Fruit fly (Drosophila melanogaster) whole organism, prepupa: ENCODE measurements around the gene CG14196.

Experiments
- Blimp-1 ChIP-seq: fragments of 200-800 bp; sonication (Bioruptor generic); optimal IDR thresholded peaks from 3 replicates; lab custom pipeline; 2017; ENCODE audit warnings: missing biosample characterization, missing genetic modification characterization, mild to moderate bottlenecking, moderate library complexity, missing genetic modification reagents
- CG10631 ChIP-seq: fragments of 200-800 bp; sonication (Bioruptor generic); optimal IDR thresholded peaks from 2 replicates; lab custom pipeline; 2016; ENCODE audit warnings: missing biosample characterization, missing genetic modification characterization
- CG10669 ChIP-seq: fragments of 200-800 bp; sonication (Bioruptor generic); optimal IDR thresholded peaks from 3 replicates; lab custom pipeline; 2018; ENCODE audit warnings: missing biosample characterization, mild to moderate bottlenecking, missing genetic modification characterization, moderate library complexity
- CG11294 ChIP-seq: fragments of 200-800 bp; sonication (Bioruptor generic); IDR thresholded peaks from 2 replicates; pipeline ENCODE4 v1.3.6; 2022; ENCODE audit warnings: missing biosample characterization, missing genetic modification characterization
- CG11902 ChIP-seq: fragments of 200-800 bp; sonication (Bioruptor generic); optimal IDR thresholded peaks from 3 replicates; lab custom pipeline; 2016; ENCODE audit warnings: missing biosample characterization, missing genetic modification characterization
- CG15336 ChIP-seq: fragments of 200-800 bp; sonication (Bioruptor generic); IDR thresholded peaks from 2 replicates; pipeline ENCODE4 v1.3.6; 2022; ENCODE audit warnings: missing biosample characterization, missing genetic modification characterization
- CG1621 ChIP-seq: fragments of 200-800 bp; sonication (Bioruptor generic); optimal IDR thresholded peaks from 3 replicates; lab custom pipeline; 2018; ENCODE audit warnings: missing biosample characterization, mild to moderate bottlenecking, missing genetic modification characterization
- CG16779 ChIP-seq: fragments of 200-800 bp; sonication (Bioruptor generic); optimal IDR thresholded peaks from 3 replicates; lab custom pipeline; 2017; ENCODE audit warnings: missing biosample characterization, mild to moderate bottlenecking, missing genetic modification characterization
- CG31627 ChIP-seq: fragments of 200-800 bp; sonication (Bioruptor generic); optimal IDR thresholded peaks from 3 replicates; lab custom pipeline; 2016; ENCODE audit warnings: missing biosample characterization, missing genetic modification characterization
- CG32006 ChIP-seq: fragments of 200-800 bp; sonication (Bioruptor generic); optimal IDR thresholded peaks from 3 replicates; lab custom pipeline; 2017; ENCODE audit warnings: missing biosample characterization, mild to moderate bottlenecking, missing genetic modification characterization
- CG34406 ChIP-seq: fragments of 200-800 bp; sonication (Bioruptor generic); optimal IDR thresholded peaks from 3 replicates; lab custom pipeline; 2016; ENCODE audit warnings: missing biosample characterization, missing genetic modification characterization
- CG3919 ChIP-seq: fragments of 200-800 bp; sonication (Bioruptor generic); optimal IDR thresholded peaks from 3 replicates; lab custom pipeline; 2016; ENCODE audit warnings: missing biosample characterization, missing genetic modification characterization
- CG6163 ChIP-seq: fragments of 200-800 bp; sonication (Bioruptor generic); IDR thresholded peaks from 3 replicates; pipeline ENCODE4 v1.3.6; 2022; ENCODE audit warnings: missing biosample characterization, missing genetic modification characterization
- CG6276 ChIP-seq: fragments of 200-800 bp; sonication (Bioruptor generic); optimal IDR thresholded peaks from 2 replicates; lab custom pipeline; 2017; ENCODE audit warnings: missing biosample characterization, mild to moderate bottlenecking, missing genetic modification characterization
- CG6808 ChIP-seq: fragments of 200-800 bp; sonication (Bioruptor generic); optimal IDR thresholded peaks from 3 replicates; lab custom pipeline; 2017; ENCODE audit warnings: missing biosample characterization, missing genetic modification characterization, mild to moderate bottlenecking, moderate library complexity, missing genetic modification reagents
- CG6854 ChIP-seq: fragments of 200-800 bp; sonication (Bioruptor generic); optimal IDR thresholded peaks from 2 replicates; lab custom pipeline; 2017; ENCODE audit warnings: missing biosample characterization, mild to moderate bottlenecking, missing genetic modification characterization
- CG7368 ChIP-seq: fragments of 200-800 bp; sonication (Bioruptor generic); optimal IDR thresholded peaks from 3 replicates; lab custom pipeline; 2016; ENCODE audit warnings: missing biosample characterization, missing genetic modification characterization
- CG8119 ChIP-seq: fragments of 200-800 bp; sonication (Bioruptor generic); IDR thresholded peaks from 3 replicates; pipeline ENCODE4 v1.3.6; 2022; ENCODE audit warnings: missing biosample characterization, missing genetic modification characterization
- CG8632 ChIP-seq: fragments of 200-800 bp; sonication (Bioruptor generic); optimal IDR thresholded peaks from 3 replicates; lab custom pipeline; 2016; ENCODE audit warnings: missing biosample characterization, missing genetic modification characterization
- CG9139 ChIP-seq: fragments of 200-800 bp; sonication (Bioruptor generic); optimal IDR thresholded peaks from 3 replicates; lab custom pipeline; 2017; ENCODE audit warnings: missing biosample characterization, mild to moderate bottlenecking, missing genetic modification characterization
- Eip75B ChIP-seq: fragments of 200-800 bp; sonication (Bioruptor generic); optimal IDR thresholded peaks from 3 replicates; lab custom pipeline; 2016; ENCODE audit warnings: missing biosample characterization, missing genetic modification characterization
- Eip78C ChIP-seq: fragments of 200-800 bp; sonication (Bioruptor generic); peaks from one replicate; lab custom pipeline; 2016; ENCODE audit warnings: missing biosample characterization, missing genetic modification characterization
- Eip93F ChIP-seq: fragments of 200-800 bp; sonication (Bioruptor generic); optimal IDR thresholded peaks from 2 replicates; lab custom pipeline; 2016; ENCODE audit warnings: missing biosample characterization, mild to moderate bottlenecking, missing genetic modification characterization
- Hr39 ChIP-seq: fragments of 200-800 bp; sonication (Bioruptor generic); optimal IDR thresholded peaks from 2 replicates; lab custom pipeline; 2016; ENCODE audit warnings: missing biosample characterization, missing genetic modification characterization
- Hr4 ChIP-seq: fragments of 200-800 bp; sonication (Bioruptor generic); optimal IDR thresholded peaks from 3 replicates; lab custom pipeline; 2016; ENCODE audit warnings: missing biosample characterization, missing genetic modification characterization
- Met ChIP-seq: fragments of 200-800 bp; sonication (Bioruptor generic); optimal IDR thresholded peaks from 3 replicates; lab custom pipeline; 2016; ENCODE audit warnings: missing biosample characterization, missing genetic modification characterization
- OdsH ChIP-seq: fragments of 200-800 bp; sonication (Bioruptor generic); optimal IDR thresholded peaks from 3 replicates; lab custom pipeline; 2016; ENCODE audit warnings: missing biosample characterization, missing genetic modification characterization
- Smox ChIP-seq: fragments of 200-800 bp; sonication (Bioruptor generic); optimal IDR thresholded peaks from 3 replicates; lab custom pipeline; 2016; ENCODE audit warnings: missing biosample characterization, missing genetic modification characterization
- Sox102F ChIP-seq: fragments of 200-800 bp; sonication (Bioruptor generic); optimal IDR thresholded peaks from 2 replicates; lab custom pipeline; 2016; ENCODE audit warnings: missing biosample characterization, mild to moderate bottlenecking, missing genetic modification characterization
- Sox15 ChIP-seq: fragments of 200-800 bp; sonication (Bioruptor generic); optimal IDR thresholded peaks from 3 replicates; lab custom pipeline; 2016; ENCODE audit warnings: missing biosample characterization, missing genetic modification characterization
- achi ChIP-seq: fragments of 200-800 bp; sonication (Bioruptor generic); optimal IDR thresholded peaks from 3 replicates; lab custom pipeline; 2016; ENCODE audit warnings: missing biosample characterization, missing genetic modification characterization
- dac ChIP-seq: fragments of 200-800 bp; sonication (Bioruptor generic); optimal IDR thresholded peaks from 2 replicates; lab custom pipeline; 2017; ENCODE audit warnings: missing biosample characterization, mild to moderate bottlenecking, missing genetic modification characterization
- dsx ChIP-seq: fragments of 200-800 bp; optimal IDR thresholded peaks from 3 replicates; lab custom pipeline; 2019; ENCODE audit warnings: missing biosample characterization, mild to moderate bottlenecking, missing genetic modification characterization, moderate library complexity; ENCODE audit not compliant: poor library complexity, severe bottlenecking
- eg ChIP-seq: fragments of 200-800 bp; sonication (Bioruptor generic); IDR thresholded peaks from 3 replicates; pipeline ENCODE4 v1.3.6; 2022; ENCODE audit warnings: missing biosample characterization, missing genetic modification characterization
- esn ChIP-seq: fragments of 200-800 bp; sonication (Bioruptor generic); optimal IDR thresholded peaks from 2 replicates; lab custom pipeline; 2016; ENCODE audit warnings: missing biosample characterization, mild to moderate bottlenecking, missing genetic modification characterization, moderate library complexity
- fd59A ChIP-seq: fragments of 200-800 bp; sonication (Bioruptor generic); optimal IDR thresholded peaks from 2 replicates; lab custom pipeline; 2017; ENCODE audit warnings: missing biosample characterization, mild to moderate bottlenecking, missing genetic modification characterization, missing genetic modification reagents
- fkh ChIP-seq: fragments of 200-800 bp; sonication (Bioruptor generic); optimal IDR thresholded peaks from 3 replicates; lab custom pipeline; 2017; ENCODE audit warnings: missing biosample characterization, mild to moderate bottlenecking, missing genetic modification characterization, moderate library complexity
- lz ChIP-seq: fragments of 200-800 bp; sonication (Bioruptor generic); optimal IDR thresholded peaks from 3 replicates; lab custom pipeline; 2016; ENCODE audit warnings: missing biosample characterization, missing genetic modification characterization
- net ChIP-seq: fragments of 200-800 bp; sonication (Bioruptor generic); optimal IDR thresholded peaks from 3 replicates; lab custom pipeline; 2016; ENCODE audit warnings: missing biosample characterization, missing genetic modification characterization
- spab ChIP-seq: fragments of 200-800 bp; sonication (Bioruptor generic); optimal IDR thresholded peaks from 2 replicates; lab custom pipeline; 2017; ENCODE audit warnings: missing biosample characterization, mild to moderate bottlenecking, missing genetic modification characterization, missing genetic modification reagents
- ss ChIP-seq, 2 experiments: fragments of 200-800 bp; sonication (Bioruptor generic); optimal IDR thresholded peaks; 2 replicates in 1 of 2; 3 replicates in 1 of 2; lab custom pipeline; 2017 to 2018; ENCODE audit warnings: mild to moderate bottlenecking in 2 of 2, missing biosample characterization in 2 of 2, missing genetic modification characterization in 2 of 2, moderate library complexity in 1 of 2
- svp ChIP-seq: fragments of 200-800 bp; sonication (Bioruptor generic); peaks from one replicate; lab custom pipeline; 2016; ENCODE audit warnings: missing biosample characterization, missing genetic modification characterization
- topi ChIP-seq: fragments of 200-800 bp; sonication (Bioruptor generic); optimal IDR thresholded peaks from 3 replicates; lab custom pipeline; 2016; ENCODE audit warnings: missing biosample characterization, missing genetic modification characterization
- vri ChIP-seq: fragments of 200-800 bp; sonication (Bioruptor generic); optimal IDR thresholded peaks from 3 replicates; lab custom pipeline; 2016; ENCODE audit warnings: missing biosample characterization, mild to moderate bottlenecking, missing genetic modification characterization

Gene CG14196

dm6 chrX:19224580-19225303, 16.9 kb downstream of the CG14196 start (continued):
- peak; percentile 39 for TF ChIP-seq fd59A (GFP tag; lab: Kevin White, UChicago)
- peak; percentile 50 for TF ChIP-seq CG3919 (GFP tag; lab: Kevin White, UChicago)
- TF ChIP-seq Sox102F (GFP tag; lab: Kevin White, UChicago) = no peak
- TF ChIP-seq Eip75B (GFP tag; lab: Kevin White, UChicago) = peak; percentile 37
- peak; percentile 39 for TF ChIP-seq lz (GFP tag; lab: Kevin White, UChicago)
- peak; percentile 46 for TF ChIP-seq CG15336 (GFP tag; lab: Robert Waterston, UW)
- peak; percentile 71 for TF ChIP-seq CG34406 (GFP tag; lab: Kevin White, UChicago)
- TF ChIP-seq ss (GFP tag; optimal IDR thresholded peaks at IDR 0.05; lab: Kevin White, UChicago) = peak in 1 of 2 experiments; percentile 70
- TF ChIP-seq CG6854 (GFP tag; lab: Kevin White, UChicago) = no peak

- TF ChIP-seq vri (GFP tag; lab: Kevin White, UChicago) (no peak), svp (GFP tag; lab: Kevin White, UChicago) (peak; percentile 47), CG9139 (GFP tag; lab: Kevin White, UChicago) (no peak)
Observed at dm6 chrX:19220963-19221572, 20.6 kb downstream of the CG14196 start.

- no peak for TF ChIP-seq CG8632 (GFP tag; lab: Kevin White, UChicago)
- peak; percentile 48 for TF ChIP-seq dsx (GFP tag; lab: Kevin White, UChicago)
- TF ChIP-seq net = peak; percentile 12
- TF ChIP-seq CG6276 (GFP tag; lab: Kevin White, UChicago) = no peak
- no peak for TF ChIP-seq vri (GFP tag; lab: Kevin White, UChicago)
- TF ChIP-seq svp (GFP tag; lab: Kevin White, UChicago) = no peak
- no peak for TF ChIP-seq Eip93F (GFP tag; lab: Kevin White, UChicago)
- peak; percentile 67 for TF ChIP-seq CG1621 (tag; lab: Kevin White, UChicago)
- TF ChIP-seq CG6854 (GFP tag; lab: Kevin White, UChicago) = peak; percentile 59
- peak; percentile 20 for TF ChIP-seq Met
- TF ChIP-seq Blimp-1 (GFP tag; lab: Kevin White, UChicago) = no peak
- no peak for TF ChIP-seq CG7368 (GFP tag; lab: Kevin White, UChicago)
- TF ChIP-seq CG3919 (GFP tag; lab: Kevin White, UChicago) = peak; percentile 7
- no peak for TF ChIP-seq Hr4
- peak; percentile 31 for TF ChIP-seq CG9139 (GFP tag; lab: Kevin White, UChicago)
- TF ChIP-seq Sox102F (GFP tag; lab: Kevin White, UChicago) = peak; percentile 34
- TF ChIP-seq spab (GFP tag; lab: Kevin White, UChicago) = no peak
- TF ChIP-seq CG6808 = no peak
- TF ChIP-seq CG10631 (GFP tag; lab: Kevin White, UChicago) = no peak
- TF ChIP-seq achi = no peak
- peak; percentile 14 to 46 for TF ChIP-seq ss (GFP tag; optimal IDR thresholded peaks at IDR 0.05; lab: Kevin White, UChicago)
- no peak for TF ChIP-seq Hr39 (GFP tag; lab: Kevin White, UChicago)
- TF ChIP-seq CG16779 (tag; lab: Kevin White, UChicago) = no peak
- no peak for TF ChIP-seq Sox15 (GFP tag; lab: Kevin White, UChicago)
- no peak for TF ChIP-seq CG31627 (GFP tag; lab: Kevin White, UChicago)
- TF ChIP-seq Eip78C = peak; percentile 21
- TF ChIP-seq Smox (GFP tag; lab: Kevin White, UChicago) = no peak
- TF ChIP-seq CG11902 (GFP tag; lab: Kevin White, UChicago) = no peak
- TF ChIP-seq topi = no peak
- TF ChIP-seq CG15336 (GFP tag; lab: Robert Waterston, UW) = peak; percentile 41; the same call in 1 of the 2 replicates
- peak; percentile 48; the same call in 1 of the 3 replicates for TF ChIP-seq CG8119
- TF ChIP-seq esn (GFP tag; lab: Kevin White, UChicago) = no peak
- peak; percentile 51; the same call in 1 of the 3 replicates for TF ChIP-seq CG6163 (GFP tag; lab: Robert Waterston, UW)
- no peak for TF ChIP-seq CG10669 (GFP tag; lab: Kevin White, UChicago)
- no peak for TF ChIP-seq dac
- TF ChIP-seq fkh (GFP tag; lab: Kevin White, UChicago) = no peak
- no peak for TF ChIP-seq CG32006 (GFP tag; lab: Kevin White, UChicago)
- peak; percentile 24; the same call in 1 of the 3 replicates for TF ChIP-seq eg
- no peak for TF ChIP-seq OdsH (GFP tag; lab: Kevin White, UChicago)
- no peak for TF ChIP-seq CG11294 (GFP tag; lab: Robert Waterston, UW)
Observed at dm6 chrX:19220415-19220814, 21.2 kb downstream of the CG14196 start, which contains the start of gene CG7884. Gene CG7884, plus strand, starts transcription at chrX:19220622.
